Worm (Caenorhabditis elegans) whole organism, late embryonic: ENCODE measurements around the gene Y24D9B.1.
"Not testable (repeated sequence)": the region's sequence is repeated elsewhere in the genome, so short reads cannot be mapped to it uniquely, and the experiment has no call there.

ENCODE experiments used
- C08G9.2 ChIP-seq: sonication (generic microtip); optimal IDR thresholded peaks from 2 replicates; lab custom pipeline; 2016; ENCODE audit warnings: mild to moderate bottlenecking, missing genetic modification characterization, moderate library complexity, missing compliant biosample characterization
- K02D7.2 ChIP-seq: sonication (generic microtip); optimal IDR thresholded peaks from 2 replicates; lab custom pipeline; 2017; ENCODE audit warnings: mild to moderate bottlenecking, missing genetic modification characterization, missing compliant biosample characterization
- K09A11.1 ChIP-seq: sonication (generic microtip); optimal IDR thresholded peaks from 2 replicates; lab custom pipeline; 2017; ENCODE audit warnings: antibody characterized with exemption, mild to moderate bottlenecking, missing genetic modification characterization, missing compliant biosample characterization; ENCODE audit not compliant: insufficient read depth
- ceh-14 ChIP-seq: sonication (generic microtip); optimal IDR thresholded peaks from 2 replicates; lab custom pipeline; 2016; ENCODE audit warnings: missing genotype, missing genetic modification characterization, missing compliant biosample characterization
- ceh-18 ChIP-seq: sonication (generic microtip); optimal IDR thresholded peaks from 2 replicates; lab custom pipeline; 2016; ENCODE audit warnings: missing genetic modification characterization, missing compliant biosample characterization
- ceh-24 ChIP-seq: sonication (generic microtip); optimal IDR thresholded peaks from 2 replicates; lab custom pipeline; 2016; ENCODE audit warnings: mild to moderate bottlenecking, missing genetic modification characterization, missing compliant biosample characterization
- ceh-30 ChIP-seq: fragments of 150-350 bp; optimal IDR thresholded peaks from 2 replicates; lab custom pipeline; 2014; ENCODE audit warnings: missing biosample characterization, missing genetic modification characterization
- ceh-34 ChIP-seq: sonication (generic microtip); optimal IDR thresholded peaks from 2 replicates; lab custom pipeline; 2016; ENCODE audit warnings: mild to moderate bottlenecking, missing genetic modification characterization, missing compliant biosample characterization
- ceh-45 ChIP-seq: fragments of 200-800 bp; sonication (Bioruptor generic); IDR thresholded peaks from 2 replicates; pipeline ENCODE4 v1.3.6; 2022; ENCODE audit warnings: missing genetic modification reagents, missing genetic modification characterization, missing compliant biosample characterization
- ceh-48 ChIP-seq: sonication (generic microtip); optimal IDR thresholded peaks from 2 replicates; lab custom pipeline; 2016; ENCODE audit warnings: missing genetic modification characterization, inconsistent platforms, missing compliant biosample characterization
- ceh-6 ChIP-seq: fragments of 200-800 bp; sonication (Bioruptor generic); optimal IDR thresholded peaks from 2 replicates; lab custom pipeline; 2018; ENCODE audit warnings: mild to moderate bottlenecking, missing genetic modification characterization, missing compliant biosample characterization
- ceh-9 ChIP-seq: sonication (generic microtip); optimal IDR thresholded peaks from 2 replicates; lab custom pipeline; 2016; ENCODE audit warnings: mild to moderate bottlenecking, missing genetic modification characterization, inconsistent platforms, missing compliant biosample characterization
- che-1 ChIP-seq: sonication (generic microtip); optimal IDR thresholded peaks from 2 replicates; lab custom pipeline; 2016; ENCODE audit warnings: mild to moderate bottlenecking, missing genetic modification characterization, missing compliant biosample characterization
- dmd-4 ChIP-seq: sonication (generic microtip); optimal IDR thresholded peaks from 2 replicates; lab custom pipeline; 2016; ENCODE audit warnings: borderline replicate concordance, missing genetic modification characterization, missing compliant biosample characterization
- dve-1 ChIP-seq: sonication (generic microtip); optimal IDR thresholded peaks from 2 replicates; lab custom pipeline; 2017; ENCODE audit warnings: antibody characterized with exemption, mild to moderate bottlenecking, missing genetic modification characterization, missing compliant biosample characterization
- elt-2 ChIP-seq: sonication (generic microtip); optimal IDR thresholded peaks from 2 replicates; lab custom pipeline; 2016; ENCODE audit warnings: missing genetic modification reagents, missing genetic modification characterization, missing compliant biosample characterization
- fkh-6 ChIP-seq: sonication (generic microtip); optimal IDR thresholded peaks from 2 replicates; lab custom pipeline; 2016; ENCODE audit warnings: missing genetic modification characterization, missing compliant biosample characterization
- gmeb-2 ChIP-seq: sonication (generic microtip); optimal IDR thresholded peaks from 2 replicates; lab custom pipeline; 2016; ENCODE audit warnings: missing genetic modification characterization, inconsistent platforms, missing compliant biosample characterization
- hlh-15 ChIP-seq: sonication (generic microtip); optimal IDR thresholded peaks from 2 replicates; lab custom pipeline; 2016; ENCODE audit warnings: missing genetic modification characterization, missing compliant biosample characterization
- lim-6 ChIP-seq: sonication (generic microtip); optimal IDR thresholded peaks from 2 replicates; lab custom pipeline; 2016; ENCODE audit warnings: missing genetic modification characterization, missing compliant biosample characterization
- lin-11 ChIP-seq: fragments of 200-800 bp; sonication (Bioruptor generic); optimal IDR thresholded peaks from 2 replicates; lab custom pipeline; 2018; ENCODE audit warnings: mild to moderate bottlenecking, missing genetic modification characterization, missing compliant biosample characterization
- mec-3 ChIP-seq: sonication (generic microtip); optimal IDR thresholded peaks from 2 replicates; lab custom pipeline; 2016; ENCODE audit warnings: borderline replicate concordance, missing genetic modification characterization, missing compliant biosample characterization
- nhr-11 ChIP-seq: fragments of 150-350 bp; optimal IDR thresholded peaks from 2 replicates; lab custom pipeline; 2014; ENCODE audit warnings: missing biosample characterization, missing genetic modification characterization
- odd-2 ChIP-seq: sonication (generic microtip); optimal IDR thresholded peaks from 2 replicates; lab custom pipeline; 2017; ENCODE audit warnings: antibody characterized with exemption, mild to moderate bottlenecking, missing genetic modification characterization, missing compliant biosample characterization
- pha-2 ChIP-seq: sonication (generic microtip); optimal IDR thresholded peaks from 2 replicates; lab custom pipeline; 2017; ENCODE audit warnings: mild to moderate bottlenecking, missing genetic modification characterization, missing compliant biosample characterization
- pha-4 ChIP-seq: fragments of 150-350 bp; optimal IDR thresholded peaks from 2 replicates; lab custom pipeline; 2018; ENCODE audit warnings: missing biosample characterization, missing genetic modification reagents, missing genetic modification characterization
- ref-2 ChIP-seq: sonication (generic microtip); optimal IDR thresholded peaks from 2 replicates; lab custom pipeline; 2016; ENCODE audit warnings: missing genetic modification characterization, missing compliant biosample characterization
- rnt-1 ChIP-seq: sonication (generic microtip); optimal IDR thresholded peaks from 2 replicates; lab custom pipeline; 2016; ENCODE audit warnings: missing genetic modification characterization, missing compliant biosample characterization
- sdc-2 ChIP-seq: sonication (generic microtip); optimal IDR thresholded peaks from 2 replicates; lab custom pipeline; 2016; ENCODE audit warnings: missing genotype, missing genetic modification characterization, missing compliant biosample characterization
- syd-9 ChIP-seq: sonication (generic microtip); optimal IDR thresholded peaks from 2 replicates; lab custom pipeline; 2016; ENCODE audit warnings: mild to moderate bottlenecking, missing genetic modification characterization, moderate library complexity, missing compliant biosample characterization
- tbx-7 ChIP-seq: sonication (generic microtip); optimal IDR thresholded peaks from 2 replicates; lab custom pipeline; 2016; ENCODE audit warnings: missing genotype, missing genetic modification characterization, missing compliant biosample characterization
- unc-3 ChIP-seq, 2 experiments: fragments of 200-800 bp in 1 of 2; sonication (Bioruptor generic) in 1 of 2; sonication (generic microtip) in 1 of 2; conservative IDR thresholded peaks in 1 of 2; optimal IDR thresholded peaks in 1 of 2; 2 replicates each; pipeline versions ENCODE4 v1.3.6 to Lab custom; 2016 to 2022; ENCODE audit warnings: missing compliant biosample characterization in 2 of 2, missing genetic modification characterization in 2 of 2, missing genetic modification reagents in 1 of 2
- unc-42 ChIP-seq: sonication (generic microtip); optimal IDR thresholded peaks from 2 replicates; lab custom pipeline; 2016; ENCODE audit warnings: missing genotype, missing genetic modification characterization, missing compliant biosample characterization
- unc-55 ChIP-seq: sonication (generic microtip); optimal IDR thresholded peaks from 2 replicates; lab custom pipeline; 2017; ENCODE audit warnings: missing biosample characterization, missing genetic modification reagents, missing genetic modification characterization

Y24D9B.1 gene

DNA sequence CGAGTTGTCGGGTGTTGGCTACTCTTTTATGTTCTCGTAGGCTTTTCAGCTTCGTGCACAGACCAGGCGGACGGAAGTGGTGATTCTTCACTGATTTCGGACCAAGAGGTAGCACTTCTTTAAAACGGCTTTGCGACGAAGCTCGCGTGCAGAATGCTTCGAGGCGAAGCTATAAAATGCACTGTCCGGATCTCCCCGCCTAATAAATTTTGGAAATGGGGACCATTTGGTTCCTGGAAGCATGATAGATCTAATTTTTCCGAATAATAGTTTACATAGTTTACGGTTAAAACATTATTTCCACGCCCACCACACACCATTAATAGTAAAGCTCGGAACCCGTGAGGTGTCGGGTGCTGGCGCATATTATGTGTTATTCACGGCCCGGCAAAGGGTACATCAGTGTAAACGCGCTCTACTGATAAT is 30.4 kb downstream of the Y24D9B.1 start:
- TF ChIP-seq lin-11 (no peak), ceh-18 (no peak), mec-3 (tag; lab: Kevin White, UChicago) (no peak), che-1 (tag; lab: Kevin White, UChicago) (no peak), unc-3 (GFP tag; conservative IDR thresholded peaks at IDR 0.05; lab: Robert Waterston, UW) (no peak), unc-3 (tag; optimal IDR thresholded peaks at IDR 0.05; lab: Kevin White, UChicago) (no peak), pha-4 (tag; lab: Kevin White, UChicago) (no peak), hlh-15 (tag; lab: Kevin White, UChicago) (no peak), sdc-2 (tag; lab: Kevin White, UChicago) (no peak), K02D7.2 (tag; lab: Kevin White, UChicago) (no peak), ref-2 (tag; lab: Kevin White, UChicago) (no peak), pha-2 (tag; lab: Kevin White, UChicago) (no peak), unc-55 (no peak)

DNA sequence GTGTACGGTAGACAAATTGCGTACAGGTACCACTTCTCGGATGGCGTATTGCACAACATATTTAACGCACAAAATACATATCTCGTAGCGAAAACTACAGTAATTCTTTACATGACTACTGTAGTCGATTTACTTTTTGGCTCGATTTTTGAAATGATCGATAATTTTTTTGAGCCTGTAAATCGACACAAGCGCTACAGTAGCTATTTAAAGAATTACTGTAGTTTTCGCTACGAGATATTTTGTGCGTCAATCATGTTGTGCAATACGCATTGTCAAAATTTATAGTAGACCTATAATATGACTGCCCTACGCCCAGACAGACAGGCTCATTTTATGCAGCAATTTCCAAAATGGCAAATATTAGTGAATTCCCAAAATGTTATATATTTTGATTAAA is 31.0 kb downstream of the Y24D9B.1 start, which contains the start of gene W03B1.5:
W03B1.5 (plus strand) TSS at position 301 of the 400 bp plus-strand sequence.
- TF ChIP-seq ref-2 (tag; lab: Kevin White, UChicago); dmd-4 (tag; lab: Kevin White, UChicago); lim-6: not testable (repeated sequence)

DNA sequence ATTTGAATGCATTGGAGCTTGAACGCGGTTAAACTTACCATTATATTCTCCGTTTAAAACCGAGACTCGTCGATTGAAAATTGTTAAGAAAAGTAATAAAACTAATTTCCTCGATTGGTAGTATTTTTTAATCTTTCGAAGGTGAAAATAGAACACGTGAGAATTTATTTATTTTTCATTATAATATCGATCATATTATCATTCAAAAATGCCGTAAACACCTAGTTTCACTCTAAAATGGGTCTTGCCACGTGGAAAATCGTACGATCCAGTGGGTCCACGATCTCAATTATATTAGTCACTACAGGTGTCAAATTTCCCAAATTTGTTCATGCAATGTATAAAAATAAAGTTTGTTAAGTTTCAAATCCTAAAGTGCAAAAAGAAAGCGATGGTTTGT is 39.7 kb downstream of the Y24D9B.1 start, which contains the start of gene W03B1.9:
W03B1.9 (minus strand) TSS at position 101 of the 400 bp plus-strand sequence.
- TF ChIP-seq dve-1 (no peak), mec-3 (tag; lab: Kevin White, UChicago) (no peak), ceh-24 (no peak), ceh-6 (GFP tag; lab: Kevin White, UChicago) (no peak), K09A11.1 (tag; lab: Kevin White, UChicago) (no peak)

DNA sequence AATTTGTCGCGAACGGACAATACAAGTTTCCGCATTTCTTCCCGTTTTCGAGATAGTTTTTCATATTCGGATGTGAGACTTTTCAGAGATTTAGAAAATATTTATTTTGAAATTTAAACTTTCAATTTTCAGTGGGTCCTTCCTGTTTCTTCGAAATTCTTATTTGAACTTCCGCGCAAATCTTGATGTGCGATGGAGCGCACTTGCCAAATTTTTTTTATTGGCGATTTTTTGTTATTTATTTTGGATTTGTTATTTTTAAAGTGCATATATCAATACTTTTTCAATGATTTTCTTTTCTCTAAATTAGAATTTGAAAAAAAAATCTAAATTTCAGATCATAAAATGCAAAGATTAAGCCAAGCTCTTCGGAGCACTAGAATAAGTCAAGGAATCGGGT is 40.1 kb downstream of the Y24D9B.1 start, which contains the start of gene sars-2:
sars-2 (plus strand) TSS at position 341 of the 400 bp plus-strand sequence.
- no peak for TF ChIP-seq tbx-7
- no peak for TF ChIP-seq unc-42
- TF ChIP-seq ceh-34 (tag; lab: Kevin White, UChicago): no peak
- TF ChIP-seq ceh-30 (tag; lab: Kevin White, UChicago): no peak
- no peak for TF ChIP-seq K09A11.1 (tag; lab: Kevin White, UChicago)
- no peak for TF ChIP-seq lim-6
- TF ChIP-seq C08G9.2 (tag; lab: Kevin White, UChicago): no peak
- no peak for TF ChIP-seq ceh-9 (tag; lab: Kevin White, UChicago)
- no peak for TF ChIP-seq ceh-14 (tag; lab: Kevin White, UChicago)
- TF ChIP-seq gmeb-2: no peak
- no peak for TF ChIP-seq nhr-11 (tag; lab: Kevin White, UChicago)
- no peak for TF ChIP-seq rnt-1 (tag; lab: Kevin White, UChicago)
- no peak for TF ChIP-seq ceh-45
- no peak for TF ChIP-seq ceh-48 (tag; lab: Kevin White, UChicago)
- TF ChIP-seq syd-9 (tag; lab: Kevin White, UChicago): no peak
- TF ChIP-seq odd-2: no peak
- no peak for TF ChIP-seq fkh-6 (tag; lab: Kevin White, UChicago)
- no peak for TF ChIP-seq che-1 (tag; lab: Kevin White, UChicago)

DNA sequence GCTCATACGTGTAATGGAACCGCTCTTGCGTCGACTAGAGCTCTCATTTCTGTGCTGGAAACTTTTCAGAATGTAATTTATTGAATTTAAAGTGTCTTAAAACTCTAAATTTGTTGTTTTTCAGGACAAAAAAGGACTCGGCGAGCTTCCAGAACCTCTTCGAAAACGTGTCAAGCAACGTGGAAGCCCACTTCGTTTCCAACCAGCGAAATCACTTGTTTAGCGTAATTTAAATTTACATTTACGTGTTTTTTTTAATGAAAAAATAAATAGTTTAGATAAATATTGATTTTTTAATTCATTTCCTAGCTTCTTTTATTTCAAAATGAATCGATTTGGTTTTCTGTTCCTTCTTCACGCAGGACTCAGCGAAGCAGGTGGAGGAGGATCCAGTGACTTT is 42.5 kb downstream of the Y24D9B.1 start, which contains the start of gene F55F10.3:
F55F10.3 (plus strand) TSS at position 301 of the 400 bp plus-strand sequence.
- TF ChIP-seq ceh-45: no peak
- no peak for TF ChIP-seq elt-2 (tag; lab: Kevin White, UChicago)
- TF ChIP-seq tbx-7: no peak
- TF ChIP-seq, all 69 proteins: peak for 0
